Fruit fly (Drosophila melanogaster) S2 (cell line): Measurements from ENCODE around the gene sqh.
A peak's percentile ranks its signal among the peaks of the same experiment; 100 is the strongest.

ENCODE experiments used
- CG8478 ChIP-seq: fragments of >200 bp; optimal IDR thresholded peaks from 2 replicates; lab custom pipeline; 2018
- CTCF ChIP-seq, 2 experiments: fragments of >200 bp; optimal IDR thresholded peaks; 2 replicates each; lab custom pipeline; 2018

DNA sequence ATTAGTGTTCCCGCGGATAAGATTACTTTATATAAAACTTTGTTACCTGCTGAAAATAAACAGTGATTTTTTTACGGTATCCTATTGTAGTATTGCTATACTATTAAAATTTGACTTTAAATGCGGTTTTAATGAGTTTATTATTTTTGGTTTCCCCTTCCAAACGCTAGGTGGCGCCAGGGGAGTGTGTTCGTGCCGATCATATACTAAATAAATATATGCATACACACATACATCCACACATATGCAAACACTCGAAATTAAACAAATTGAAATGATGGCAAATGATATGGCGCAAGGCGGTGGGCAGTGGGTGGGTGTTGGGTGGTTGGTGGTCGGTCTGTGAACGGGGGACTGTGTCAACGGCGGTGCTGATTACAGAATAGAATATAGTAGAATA, 28.8 kb upstream of the sqh start:
- TF ChIP-seq CG8478 (lab: Kevin White, UChicago) (no peak), CTCF (optimal IDR thresholded peaks at IDR 0.05; lab: Kevin White, UChicago) (peak; percentile 65 to 79)
